Fruit fly (Drosophila melanogaster): ENCODE data around the gene CG4045.

Gene CG4045

DNA sequence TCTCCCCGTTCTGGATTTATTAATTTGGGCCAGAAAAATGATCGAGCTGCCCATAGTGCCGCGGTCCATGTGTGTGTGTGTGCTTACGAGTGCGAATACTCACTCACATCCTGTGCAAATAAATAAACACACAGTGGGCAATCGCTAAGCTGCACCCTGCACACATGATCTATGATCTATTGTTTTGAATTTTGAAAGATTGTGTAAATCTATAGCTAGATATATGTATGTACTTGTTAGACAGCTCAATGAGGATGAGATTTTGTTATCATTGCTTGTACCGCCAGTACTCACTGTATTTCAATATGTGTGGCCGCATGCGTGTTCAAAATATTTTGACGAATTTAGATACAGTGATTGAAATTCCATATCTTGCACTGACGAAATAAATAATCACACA, 7.4 kb upstream of the CG4045 start (continued):
- no peak for TF ChIP-seq CG12299 (tag; optimal IDR thresholded peaks at IDR 0.05)
- peak; percentile 36 for TF ChIP-seq sens (GFP tag)
- peak; percentile 48 for TF ChIP-seq Chrac-16 (GFP tag; optimal IDR thresholded peaks at IDR 0.05)
- peak; percentile 72; the same call in 1 of the 2 replicates for TF ChIP-seq NFAT (GFP tag; IDR thresholded peaks at IDR 0.05)
- no peak for TF ChIP-seq Hr78 (GFP tag; optimal IDR thresholded peaks at IDR 0.05)
- TF ChIP-seq CG6683 (GFP tag; optimal IDR thresholded peaks at IDR 0.05) = no peak
- TF ChIP-seq chm (GFP tag; IDR thresholded peaks at IDR 0.05) = peak; percentile 10; the same call in 1 of the 2 replicates
- TF ChIP-seq CG9876 (GFP tag; optimal IDR thresholded peaks at IDR 0.05) = no peak
- TF ChIP-seq bigmax (GFP tag; optimal IDR thresholded peaks at IDR 0.05) = no peak
- no peak for TF ChIP-seq mld (GFP tag; IDR thresholded peaks at IDR 0.05; ENCODE audit: partially characterized antibody)
- TF ChIP-seq pum (GFP tag; optimal IDR thresholded peaks at IDR 0.05) = peak; percentile 16
- TF ChIP-seq oc (tag; optimal IDR thresholded peaks at IDR 0.05) = no peak
- TF ChIP-seq scrt (GFP tag; optimal IDR thresholded peaks at IDR 0.05) = peak; percentile 49
- TF ChIP-seq hbn (GFP tag; IDR thresholded peaks at IDR 0.05; ENCODE audit: partially characterized antibody) = no peak
- no peak for TF ChIP-seq ken (GFP tag; IDR thresholded peaks at IDR 0.05)
- TF ChIP-seq CG7745 (tag; optimal IDR thresholded peaks at IDR 0.05) = no peak
- no peak for TF ChIP-seq amos (GFP tag; IDR thresholded peaks at IDR 0.05; ENCODE audit: partially characterized antibody)
- TF ChIP-seq Pdp1 (GFP tag; optimal IDR thresholded peaks at IDR 0.05) = peak; percentile 12 to 36
- TF ChIP-seq unc-4 (GFP tag; IDR thresholded peaks at IDR 0.05; ENCODE audit: partially characterized antibody) = no peak
- peak; percentile 17 for TF ChIP-seq CG5245 (GFP tag; optimal IDR thresholded peaks at IDR 0.05)
- TF ChIP-seq mirr (GFP tag; optimal IDR thresholded peaks at IDR 0.05) = peak; percentile 68
- peak; percentile 58 for TF ChIP-seq HHEX (GFP tag; optimal IDR thresholded peaks at IDR 0.05)
- peak; percentile 95 for TF ChIP-seq Med (GFP tag)
- no peak for TF ChIP-seq CG17802 (tag; optimal IDR thresholded peaks at IDR 0.05)
- no peak for TF ChIP-seq CG2129 (GFP tag; IDR thresholded peaks at IDR 0.05; ENCODE audit: partially characterized antibody)
- TF ChIP-seq Oli (tag; optimal IDR thresholded peaks at IDR 0.05) = peak; percentile 17
- peak; percentile 2 for TF ChIP-seq jumu (GFP tag; optimal IDR thresholded peaks at IDR 0.05)
- no peak for TF ChIP-seq gcm (GFP tag; optimal IDR thresholded peaks at IDR 0.05)
- TF ChIP-seq gem (tag; optimal IDR thresholded peaks at IDR 0.05) = peak; percentile 64
- peak; percentile 50 for TF ChIP-seq bcd (GFP tag; optimal IDR thresholded peaks at IDR 0.05)
- no peak for TF ChIP-seq CG18476 (GFP tag; optimal IDR thresholded peaks at IDR 0.05)
- TF ChIP-seq tap (tag; optimal IDR thresholded peaks at IDR 0.05) = peak; percentile 22
- TF ChIP-seq Dbx (GFP tag; IDR thresholded peaks at IDR 0.05) = peak; percentile 76
- TF ChIP-seq NC2α (GFP tag; optimal IDR thresholded peaks at IDR 0.05) = no peak
- peak; percentile 91 for TF ChIP-seq slbo (GFP tag; IDR thresholded peaks at IDR 0.05)
- TF ChIP-seq CG13624 (GFP tag; optimal IDR thresholded peaks at IDR 0.05) = peak; percentile 60

DNA sequence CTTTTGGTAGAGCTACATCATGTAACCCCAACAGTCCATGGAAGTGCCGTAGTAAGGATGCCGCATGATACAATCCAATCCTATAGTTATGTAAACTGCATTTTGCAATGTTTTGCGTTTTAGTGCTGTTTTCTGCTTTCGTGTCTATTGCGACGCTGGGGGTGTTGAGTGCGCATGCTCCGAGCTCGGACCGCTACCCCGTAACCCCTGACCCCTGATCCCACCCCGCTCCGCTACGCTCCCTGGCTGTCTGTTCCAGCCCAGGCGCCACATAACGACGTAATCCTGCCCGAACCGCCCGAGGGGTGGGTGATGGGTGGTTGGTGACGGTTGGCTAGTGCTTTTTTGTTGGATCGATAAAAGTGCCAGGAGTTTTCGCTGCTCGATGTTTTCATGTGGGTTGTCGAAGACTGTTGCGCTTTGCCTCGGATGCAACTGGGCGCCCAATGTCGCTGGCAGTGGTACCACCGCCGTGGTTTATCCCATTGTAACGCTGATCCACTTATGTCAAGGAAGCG, 6.2 kb upstream of the CG4045 start:
- TF ChIP-seq Spps (tag; optimal IDR thresholded peaks at IDR 0.05) (no peak), slou (GFP tag; optimal IDR thresholded peaks at IDR 0.05) (no peak), NfI (GFP tag; optimal IDR thresholded peaks at IDR 0.05) (no peak), CG10654 (GFP tag; optimal IDR thresholded peaks at IDR 0.05) (no peak), ewg (GFP tag; optimal IDR thresholded peaks at IDR 0.05) (peak; percentile 68), klu (GFP tag; IDR thresholded peaks at IDR 0.05) (no peak), scrt (GFP tag; optimal IDR thresholded peaks at IDR 0.05) (peak; percentile 63), crol (GFP tag; IDR thresholded peaks at IDR 0.05) (peak; percentile 70), CG34422 (GFP tag; IDR thresholded peaks at IDR 0.05) (0 out of 3 replicates have a peak, but pooled peaks have one; percentile 12), Med (GFP tag) (peak; percentile 12), Adf1 (GFP tag; IDR thresholded peaks at IDR 0.05) (peak; percentile 9; the same call in 1 of the 2 replicates), CG8359 (GFP tag; optimal IDR thresholded peaks at IDR 0.05; ENCODE audit: borderline replicate concordance) (no peak), Deaf1 (tag; optimal IDR thresholded peaks at IDR 0.05) (peak; percentile 23), CG8924 (tag; optimal IDR thresholded peaks at IDR 0.05) (no peak), CG17359 (tag; optimal IDR thresholded peaks at IDR 0.05) (no peak), nerfin-1 (tag; optimal IDR thresholded peaks at IDR 0.05) (peak; percentile 44), CG10267 (tag; optimal IDR thresholded peaks at IDR 0.05) (no peak)

Measured in whole organism, embryonic.